Worm (Caenorhabditis elegans) whole organism, early embryonic: Measurements from ENCODE around the gene Y71H2AM.11.
"Not testable (repeated sequence)": the region's sequence is repeated elsewhere in the genome, so short reads cannot be mapped to it uniquely, and the experiment has no call there.

Experiments used
- B0310.2 ChIP-seq: sonication (generic microtip); optimal IDR thresholded peaks from 2 replicates; lab custom pipeline; 2016; ENCODE audit warnings: mild to moderate bottlenecking, missing genetic modification characterization, missing compliant biosample characterization
- F13C5.2 ChIP-seq: sonication (generic microtip); optimal IDR thresholded peaks from 2 replicates; lab custom pipeline; 2017; ENCODE audit warnings: mild to moderate bottlenecking, missing genetic modification characterization, inconsistent platforms, missing compliant biosample characterization
- aly-1 ChIP-seq: sonication (generic microtip); optimal IDR thresholded peaks from 2 replicates; lab custom pipeline; 2016; ENCODE audit warnings: missing genetic modification characterization, missing compliant biosample characterization
- ama-1 ChIP-seq: fragments of 150-350 bp; optimal IDR thresholded peaks from 2 replicates; lab custom pipeline; 2014
- ceh-13 ChIP-seq: fragments of 200-800 bp; sonication (Bioruptor generic); optimal IDR thresholded peaks from 2 replicates; lab custom pipeline; 2018; ENCODE audit warnings: mild to moderate bottlenecking, missing genetic modification characterization, missing compliant biosample characterization
- ceh-36 ChIP-seq: sonication (generic microtip); optimal IDR thresholded peaks from 2 replicates; lab custom pipeline; 2016; ENCODE audit warnings: missing genetic modification characterization, inconsistent platforms, missing compliant biosample characterization
- ets-7 ChIP-seq: sonication (generic microtip); optimal IDR thresholded peaks from 2 replicates; lab custom pipeline; 2016; ENCODE audit warnings: missing genotype, missing genetic modification characterization, missing compliant biosample characterization
- flt-1 ChIP-seq: fragments of 200-800 bp; sonication (Bioruptor generic); IDR thresholded peaks from 2 replicates; pipeline ENCODE4 v1.3.6; 2022; ENCODE audit warnings: missing genetic modification characterization, missing compliant biosample characterization
- pes-1 ChIP-seq: fragments of 200-800 bp; sonication (Bioruptor generic); IDR thresholded peaks from 2 replicates; pipeline ENCODE4 v1.3.6; 2022; ENCODE audit warnings: missing genetic modification reagents, missing genetic modification characterization, missing compliant biosample characterization
- scrt-1 ChIP-seq: fragments of 200-800 bp; sonication (Bioruptor generic); IDR thresholded peaks from 2 replicates; pipeline ENCODE4 v1.3.6; 2022; ENCODE audit warnings: missing genetic modification characterization, missing compliant biosample characterization
- sea-1 ChIP-seq: fragments of 200-800 bp; sonication (Bioruptor generic); conservative IDR thresholded peaks from 2 replicates; pipeline ENCODE4 v1.3.6; 2022; ENCODE audit warnings: missing genetic modification characterization, missing compliant biosample characterization
- tbx-11 ChIP-seq: fragments of 200-800 bp; sonication (Bioruptor generic); IDR thresholded peaks from 2 replicates; pipeline ENCODE4 v1.3.6; 2022; ENCODE audit warnings: missing genetic modification characterization, missing compliant biosample characterization
- tbx-37 ChIP-seq: fragments of 200-800 bp; sonication (Bioruptor generic); conservative IDR thresholded peaks from 2 replicates; pipeline ENCODE4 v1.3.6; 2022; ENCODE audit warnings: missing genetic modification reagents, missing genetic modification characterization, missing compliant biosample characterization
- tra-4 ChIP-seq: sonication (generic microtip); optimal IDR thresholded peaks from 2 replicates; lab custom pipeline; 2017; ENCODE audit warnings: missing genetic modification characterization, missing compliant biosample characterization

DNA sequence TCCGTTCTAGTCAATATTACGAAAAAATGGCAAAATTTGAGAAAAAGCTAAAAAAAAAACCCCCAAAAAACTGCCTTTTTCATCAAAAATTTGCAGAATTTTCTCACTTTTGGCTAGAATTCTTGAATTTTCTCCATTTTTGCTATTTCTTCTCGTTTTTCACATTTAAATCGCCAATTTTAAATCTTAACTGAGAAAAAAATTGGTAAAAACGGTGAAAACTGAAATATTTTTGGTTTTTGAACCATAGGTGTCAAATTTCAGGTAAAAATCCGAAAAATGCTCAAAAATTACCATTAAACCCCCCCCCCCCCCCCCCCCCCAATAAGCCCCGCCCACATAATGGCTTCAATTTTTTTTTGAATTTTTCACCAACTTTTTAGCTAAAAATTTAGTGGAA is 25.5 kb downstream of the Y71H2AM.11 start, which contains the start of gene cox-6B:
- not testable (repeated sequence) for TF ChIP-seq F13C5.2; flt-1 (GFP tag; lab: Robert Waterston, UW); ama-1 (lab: Kevin White, UChicago); tra-4 (tag; lab: Kevin White, UChicago); pes-1 (GFP tag; lab: Robert Waterston, UW); sea-1 (GFP tag; lab: Robert Waterston, UW); ceh-36 (tag; lab: Kevin White, UChicago); ceh-13 (GFP tag; lab: Kevin White, UChicago); tbx-11 (GFP tag; lab: Robert Waterston, UW); ets-7 (tag; lab: Kevin White, UChicago); aly-1 (tag; lab: Kevin White, UChicago); scrt-1 (GFP tag; lab: Robert Waterston, UW); B0310.2 (tag; lab: Kevin White, UChicago); tbx-37
